Fruit fly (Drosophila melanogaster): Measurements from ENCODE around the gene sip3.
A peak's percentile ranks its signal among the peaks of the same experiment; 100 is the strongest.

The sip3 gene

DNA sequence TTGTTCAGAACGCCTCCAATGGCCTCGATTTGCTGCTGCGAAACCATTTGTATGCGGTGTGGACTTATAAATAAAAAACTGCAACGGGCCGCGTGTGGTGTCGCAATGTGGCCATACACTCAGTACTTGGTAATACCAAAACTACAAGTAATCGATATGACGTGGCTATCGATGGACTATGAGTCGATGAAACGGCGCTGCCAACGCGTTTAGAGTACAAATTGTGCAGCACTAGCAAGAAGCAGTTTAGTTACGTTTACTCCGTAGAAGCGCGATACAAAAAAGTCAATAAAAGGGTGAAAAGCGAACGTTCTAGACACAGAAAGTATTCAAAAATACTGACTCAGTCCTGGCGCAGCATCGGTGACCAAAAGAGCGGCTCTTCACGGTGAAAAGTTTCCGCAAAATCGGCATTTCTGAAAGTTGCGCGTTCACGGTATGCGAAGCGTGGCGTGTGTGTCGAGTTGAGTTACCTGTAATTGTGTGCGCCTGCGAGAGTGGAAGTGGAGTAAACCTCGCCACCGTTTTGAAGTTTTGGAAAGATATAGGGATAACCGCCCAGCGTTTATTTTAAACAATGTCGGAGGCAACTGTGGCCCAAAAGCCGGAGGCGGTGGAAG is 24.5 kb upstream of the sip3 start, which contains the start of the genes nero and CG1910:
Gene nero (minus strand): TSS at position 130 of the 620 bp plus-strand sequence.
Gene CG1910 (plus strand): TSS at position 215 of the 620 bp plus-strand sequence.
- TF ChIP-seq noc (tag; optimal IDR thresholded peaks at IDR 0.05): no peak

DNA sequence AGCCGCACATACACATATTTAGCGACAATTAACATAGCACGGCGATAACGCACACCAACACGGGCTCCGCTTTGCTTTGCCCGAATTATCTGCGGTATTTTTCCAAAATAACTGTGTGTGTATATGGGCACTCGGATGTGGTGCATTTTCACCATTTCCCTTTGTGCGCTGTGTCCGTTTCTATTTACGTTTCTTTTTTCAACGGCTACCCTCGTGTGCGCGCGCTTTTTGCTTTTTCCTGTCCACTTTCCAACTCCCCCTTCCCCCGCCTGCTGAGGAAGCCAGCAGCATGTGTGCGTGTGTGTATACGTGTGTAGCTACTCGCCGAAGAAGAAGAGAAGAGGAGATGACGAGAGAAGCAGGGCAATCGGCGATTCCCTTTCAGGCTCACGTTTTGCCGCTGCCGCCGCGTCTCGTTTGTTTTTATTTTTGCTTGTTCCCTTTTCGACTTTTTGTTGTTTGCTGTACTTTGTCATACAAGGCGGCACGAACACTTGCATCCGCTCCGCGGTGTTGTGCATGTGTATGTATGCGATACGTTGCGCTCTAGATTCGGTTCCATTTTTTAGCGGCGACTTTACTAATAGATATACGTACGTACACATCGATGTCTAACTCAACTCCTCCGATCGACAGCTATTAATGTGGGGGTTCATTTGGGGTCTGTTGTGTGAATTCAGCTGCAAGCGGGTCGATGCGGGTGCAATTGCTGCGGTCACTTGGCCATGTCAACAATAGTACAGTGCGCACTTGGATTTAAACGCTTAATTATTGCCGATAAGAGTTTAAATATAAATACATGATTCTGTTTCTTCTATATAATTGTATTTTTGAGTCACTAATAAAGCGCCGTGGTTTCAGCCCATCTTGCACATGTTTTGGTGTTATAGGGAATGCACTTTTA is 23.7 kb upstream of the sip3 start:
- peak; percentile 61 for TF ChIP-seq noc (tag; optimal IDR thresholded peaks at IDR 0.05)

- TF ChIP-seq noc (tag; optimal IDR thresholded peaks at IDR 0.05): no peak
These were observed 17.4 kb upstream of the sip3 start, which contains the start of gene salt for dm6 chr3R:31754605-31755004. TSS of gene salt (minus strand) at chr3R:31754705.

DNA sequence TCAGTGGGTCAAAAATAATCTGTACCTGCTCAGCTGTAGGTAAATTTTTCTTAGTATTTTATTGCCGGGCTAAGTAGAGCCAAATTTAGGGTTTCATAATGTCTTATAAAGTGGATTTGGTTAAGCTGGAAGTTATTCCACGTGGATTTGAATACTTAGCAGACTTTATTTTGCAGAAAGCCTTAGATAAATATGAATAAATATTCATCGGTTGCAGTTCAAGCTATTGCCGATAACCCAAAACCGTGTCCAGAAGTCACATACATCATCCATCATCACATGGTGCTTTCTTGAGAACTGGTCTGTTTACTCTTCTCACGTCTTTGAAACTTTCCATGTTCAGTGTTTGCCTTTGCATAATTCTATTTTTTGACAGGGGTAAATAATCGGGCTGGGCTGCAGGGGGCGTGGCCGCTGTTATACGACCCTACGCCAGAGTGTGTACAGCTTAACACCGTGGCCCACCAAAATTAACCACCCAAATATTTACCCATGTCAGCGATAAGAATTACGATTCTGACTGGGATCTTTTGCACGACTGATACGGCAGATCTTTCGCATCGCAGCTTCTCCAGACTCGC is 13.3 kb upstream of the sip3 start, which contains the start of gene CG2187:
Gene CG2187 (minus strand): TSS at position 51 of the 581 bp plus-strand sequence.
- TF ChIP-seq noc (tag; optimal IDR thresholded peaks at IDR 0.05): peak; percentile 79

DNA sequence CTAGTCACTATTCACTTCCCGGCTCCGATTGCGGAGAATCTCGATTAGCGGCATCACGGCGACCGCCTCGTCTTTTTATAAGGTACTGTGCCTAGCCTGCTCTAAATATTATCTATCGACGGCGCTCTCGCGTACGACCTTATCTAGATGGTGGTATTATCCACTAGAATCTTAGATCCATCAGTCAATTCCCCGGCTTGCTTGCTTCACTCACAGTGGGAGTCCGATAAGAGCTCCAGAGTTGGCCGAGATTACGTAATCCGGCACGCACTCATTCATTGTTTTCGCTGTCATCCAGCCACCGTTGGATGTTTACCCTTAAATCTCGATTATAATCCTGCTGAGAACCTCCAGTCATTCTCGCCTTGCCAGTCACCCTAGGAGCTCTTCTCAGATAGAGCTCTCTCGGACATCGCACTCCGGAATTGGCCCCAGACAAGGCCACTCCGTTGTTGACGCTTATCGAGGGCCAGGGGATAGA is 10.4 kb upstream of the sip3 start, which contains the start of gene Smvt:
Gene Smvt (minus strand): TSS at position 51 of the 481 bp plus-strand sequence.
- TF ChIP-seq noc (tag; optimal IDR thresholded peaks at IDR 0.05): peak; percentile 4

- no peak for TF ChIP-seq noc (tag; optimal IDR thresholded peaks at IDR 0.05)
These were observed 9.3 kb upstream of the sip3 start for dm6 chr3R:31762672-31763071.

DNA sequence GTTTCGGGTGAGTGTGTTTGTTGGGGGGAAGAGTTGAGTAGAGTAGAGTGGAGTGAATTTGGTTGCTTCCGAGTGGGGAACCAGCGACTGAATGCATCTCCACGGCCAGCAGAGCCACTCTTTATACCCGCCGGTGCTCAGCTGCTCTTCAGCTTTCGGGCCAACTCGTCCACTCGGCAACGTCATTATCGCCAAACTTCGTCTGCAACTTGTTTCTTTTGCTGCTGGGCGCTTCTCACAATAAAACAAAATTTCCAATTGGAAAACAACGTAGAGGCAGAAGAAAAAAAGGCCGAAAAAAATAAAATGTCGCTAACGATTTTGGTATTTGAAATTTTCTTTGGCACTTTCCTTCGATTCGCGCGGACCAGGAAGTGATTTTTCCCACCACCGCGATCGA is 7.3 kb upstream of the sip3 start, which contains the start of gene CG2150:
Gene CG2150 (minus strand): TSS at position 101 of the 400 bp plus-strand sequence.
- TF ChIP-seq noc (tag; optimal IDR thresholded peaks at IDR 0.05): no peak

DNA sequence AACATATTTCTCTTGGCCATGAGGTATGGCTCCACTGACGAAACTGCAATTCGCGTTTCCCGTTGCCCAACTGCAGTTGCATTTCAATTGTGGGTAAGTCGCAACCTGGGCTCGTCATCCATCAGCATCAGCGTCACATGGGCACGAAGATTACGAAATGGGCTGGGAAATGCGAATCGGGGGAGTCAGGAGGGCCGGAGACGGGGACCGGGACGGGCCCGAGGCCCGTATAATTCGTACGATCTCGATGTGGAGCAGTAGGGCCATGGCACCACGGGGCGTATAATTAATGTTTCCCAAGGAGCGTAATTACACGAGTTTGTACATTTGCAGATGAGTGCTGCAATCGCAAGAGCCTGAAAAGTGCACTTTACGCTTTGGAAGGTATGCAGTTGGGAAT is 6.9 kb upstream of the sip3 start:
- TF ChIP-seq noc (tag; optimal IDR thresholded peaks at IDR 0.05): no peak

- TF ChIP-seq noc (tag; optimal IDR thresholded peaks at IDR 0.05): no peak
These were observed 4.5 kb upstream of the sip3 start for dm6 chr3R:31767528-31767927.

- no peak for TF ChIP-seq noc (tag; optimal IDR thresholded peaks at IDR 0.05)
These were observed 3.8 kb upstream of the sip3 start for dm6 chr3R:31768198-31768597.

- peak; percentile 66 for TF ChIP-seq noc (tag; optimal IDR thresholded peaks at IDR 0.05)
These were observed 4.8 kb downstream of the sip3 start, which contains the start of the genes CG2126 and faf for dm6 chr3R:31776583-31777362. TSS of gene CG2126 (minus strand) at chr3R:31776652. TSS of gene faf (plus strand) at chr3R:31777020.

- no peak for TF ChIP-seq noc (tag; optimal IDR thresholded peaks at IDR 0.05)
These were observed 5.6 kb downstream of the sip3 start for dm6 chr3R:31777482-31778165.

DNA sequence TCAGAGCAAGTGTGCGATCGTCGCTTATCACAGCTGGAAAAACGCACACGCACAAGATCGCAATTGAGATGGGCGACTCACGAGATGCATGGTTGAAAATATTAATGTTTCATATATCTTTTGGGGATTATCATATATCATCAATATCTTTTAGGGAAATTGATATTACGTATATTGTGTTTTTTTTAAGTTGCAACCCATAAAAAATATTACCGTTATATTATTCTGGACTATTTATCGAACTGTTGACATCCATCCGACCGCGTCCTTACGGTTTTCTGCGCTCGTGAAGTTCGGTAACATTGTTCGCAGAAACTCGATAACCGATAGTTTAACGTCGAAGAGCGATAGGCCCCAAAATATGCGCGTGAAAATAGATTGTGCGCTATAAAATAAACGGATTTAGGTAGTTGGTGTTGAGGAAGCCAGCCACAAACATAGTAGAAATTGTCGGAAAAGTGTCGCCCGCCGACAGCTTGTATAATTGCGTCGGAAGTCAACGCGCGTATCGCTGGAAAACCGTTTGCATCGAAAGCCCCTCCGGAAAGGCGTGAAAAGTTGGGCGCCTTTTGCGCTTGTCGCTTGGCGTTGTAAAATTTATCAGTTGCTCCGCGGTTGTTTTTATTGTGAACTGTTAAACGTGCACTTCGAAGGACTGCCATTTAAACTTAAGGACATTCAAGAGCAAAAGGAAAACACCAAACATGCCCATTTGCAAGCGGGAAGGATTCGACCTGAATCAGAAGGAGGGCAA is 21.8 kb downstream of the sip3 start, which contains the start of the genes Mccc1 and Acf:
Gene Mccc1 (minus strand): TSS at position 244 of the 754 bp plus-strand sequence.
Gene Acf (plus strand): TSS at position 318 of the 754 bp plus-strand sequence.
- TF ChIP-seq noc (tag; optimal IDR thresholded peaks at IDR 0.05): no peak

dm6 chr3R:31794457-31794856 is 22.4 kb downstream of the sip3 start:
- no peak for TF ChIP-seq noc (tag; optimal IDR thresholded peaks at IDR 0.05)

Measured in whole organism, larva.